Worm (Caenorhabditis elegans) whole organism, midembryonic: ENCODE results near the gene Y81B9A.3.

Experiments
- T22C8.4 ChIP-seq: fragments of 200-800 bp; sonication (Bioruptor generic); IDR thresholded peaks from 2 replicates; pipeline ENCODE4 v1.3.6; 2022; ENCODE audit warnings: missing genetic modification characterization, missing compliant biosample characterization
- cog-1 ChIP-seq: sonication (generic microtip); optimal IDR thresholded peaks from 2 replicates; lab custom pipeline; 2016; ENCODE audit warnings: missing genetic modification characterization, missing compliant biosample characterization
- flt-1 ChIP-seq: fragments of 200-800 bp; sonication (Bioruptor generic); IDR thresholded peaks from 2 replicates; pipeline ENCODE4 v1.3.6; 2022; ENCODE audit warnings: missing genetic modification characterization, missing compliant biosample characterization
- klf-2 ChIP-seq: fragments of 200-800 bp; sonication (Bioruptor generic); conservative IDR thresholded peaks from 2 replicates; pipeline ENCODE4 v1.3.6; 2022; ENCODE audit warnings: missing genetic modification reagents, missing genetic modification characterization, missing compliant biosample characterization
- med-1 ChIP-seq: sonication (generic microtip); optimal IDR thresholded peaks from 2 replicates; lab custom pipeline; 2017; ENCODE audit warnings: missing genetic modification characterization, mild to moderate bottlenecking, missing compliant biosample characterization, antibody characterized with exemption, missing genetic modification reagents; ENCODE audit not compliant: insufficient read depth
- ref-1 ChIP-seq: fragments of 200-800 bp; sonication (Bioruptor generic); conservative IDR thresholded peaks from 2 replicates; pipeline ENCODE4 v1.3.6; 2022; ENCODE audit warnings: missing genetic modification reagents, missing genetic modification characterization, missing compliant biosample characterization
- tab-1 ChIP-seq: fragments of 200-800 bp; sonication (Bioruptor generic); IDR thresholded peaks from 2 replicates; pipeline ENCODE4 v1.3.6; 2022; ENCODE audit warnings: missing genetic modification characterization, missing compliant biosample characterization
- ztf-23 ChIP-seq: fragments of 200-800 bp; sonication (Bioruptor generic); IDR thresholded peaks from 2 replicates; pipeline ENCODE4 v1.3.6; 2022; ENCODE audit warnings: missing genetic modification reagents, missing genetic modification characterization, missing compliant biosample characterization
- ztf-29 ChIP-seq: fragments of 200-800 bp; sonication (Bioruptor generic); IDR thresholded peaks from 2 replicates; pipeline ENCODE4 v1.3.6; 2022; ENCODE audit warnings: missing genetic modification reagents, missing genetic modification characterization, missing compliant biosample characterization

Y81B9A.3 gene

DNA sequence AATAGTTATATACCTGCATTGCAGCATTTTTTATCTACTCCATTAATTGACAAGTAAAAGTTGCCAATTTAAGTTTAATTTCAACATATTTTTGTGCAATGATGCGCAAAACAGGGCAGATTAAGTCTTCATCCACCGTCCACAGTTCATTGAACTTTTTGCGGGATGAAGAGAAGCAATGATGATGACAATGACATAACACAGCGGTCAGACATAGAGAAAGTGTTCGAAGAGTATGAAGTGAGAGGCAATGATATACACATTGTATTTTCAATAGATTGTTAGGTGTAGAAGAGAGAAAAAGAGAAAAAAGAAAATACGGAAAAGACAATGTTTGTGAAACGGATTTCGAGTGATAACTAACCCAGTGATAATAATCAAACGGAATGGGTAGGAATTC lies 44.7 kb downstream of the Y81B9A.3 start:
- TF ChIP-seq T22C8.4 (GFP tag; lab: Robert Waterston, UW), result no peak
- no peak for TF ChIP-seq ztf-29 (GFP tag; lab: Robert Waterston, UW)
- no peak for TF ChIP-seq med-1
- no peak for TF ChIP-seq ztf-23
- TF ChIP-seq cog-1, result no peak
- TF ChIP-seq tab-1, result no peak

DNA sequence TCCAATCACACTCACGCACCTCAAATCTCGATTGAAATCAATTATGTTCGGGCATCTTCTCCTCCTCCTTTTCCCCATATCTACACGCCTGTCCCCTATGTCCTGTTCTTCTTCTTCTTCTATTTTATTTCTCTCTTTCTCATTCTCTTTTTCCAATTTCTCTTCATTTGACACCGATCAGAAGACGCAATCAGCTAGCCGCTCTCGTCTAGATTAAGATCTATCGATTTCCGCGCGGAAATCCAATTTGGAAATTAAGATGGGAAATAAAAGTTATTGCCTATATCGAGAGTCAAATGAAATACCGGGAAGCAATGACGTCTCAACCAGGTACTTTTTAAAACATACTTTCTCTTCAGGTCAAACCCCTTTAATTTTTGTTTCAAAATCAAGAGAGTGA lies 46.2 kb downstream of the Y81B9A.3 start:
- TF ChIP-seq med-1 (no peak), tab-1 (no peak), flt-1 (GFP tag; lab: Robert Waterston, UW) (no peak), T22C8.4 (GFP tag; lab: Robert Waterston, UW) (no peak), cog-1 (no peak), ztf-29 (GFP tag; lab: Robert Waterston, UW) (no peak), klf-2 (GFP tag; lab: Robert Waterston, UW) (no peak), ref-1 (no peak), ztf-23 (no peak)

DNA sequence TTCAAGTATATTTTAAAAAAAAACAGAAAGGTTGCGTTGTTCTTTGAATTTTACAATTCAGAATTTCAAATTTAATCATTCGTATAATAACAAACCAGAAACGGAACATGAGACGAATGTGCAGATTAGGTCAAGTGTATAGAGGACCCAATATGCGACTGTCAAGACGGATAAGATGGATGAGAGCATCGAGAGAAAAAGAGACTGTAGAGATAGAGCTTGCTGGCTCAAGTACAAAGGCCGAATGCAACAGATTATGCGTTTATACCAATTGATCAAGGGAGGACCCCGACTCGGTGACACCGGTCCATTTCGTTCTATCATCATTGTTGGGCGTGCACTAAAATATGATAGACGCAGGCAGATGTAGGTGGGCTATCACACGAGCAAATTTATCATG lies 48.1 kb downstream of the Y81B9A.3 start:
- TF ChIP-seq cog-1 (no peak), ztf-23 (no peak), klf-2 (GFP tag; lab: Robert Waterston, UW) (no peak), flt-1 (GFP tag; lab: Robert Waterston, UW) (no peak), med-1 (no peak), tab-1 (no peak)

DNA sequence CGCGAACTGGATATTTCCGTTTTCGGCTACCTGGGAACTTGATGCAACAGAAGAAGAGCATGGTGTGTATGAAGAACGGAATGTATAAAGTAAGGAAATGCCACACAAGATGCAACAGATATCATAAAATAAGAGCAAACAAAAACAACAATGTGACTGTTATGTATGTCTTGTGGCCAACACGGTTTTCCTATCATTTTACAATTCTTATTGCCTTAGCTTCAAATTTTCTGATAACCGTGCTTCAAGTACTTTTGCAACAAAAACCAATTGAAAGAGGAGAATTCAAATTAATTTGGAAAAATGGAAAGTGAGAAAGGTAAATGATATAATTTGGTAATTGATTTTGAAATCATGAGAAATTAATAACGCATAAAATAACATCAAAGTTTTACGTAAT lies 49.3 kb downstream of the Y81B9A.3 start:
- no peak for TF ChIP-seq klf-2 (GFP tag; lab: Robert Waterston, UW)
- no peak for TF ChIP-seq T22C8.4 (GFP tag; lab: Robert Waterston, UW)
- TF ChIP-seq ztf-23, result no peak
- no peak for TF ChIP-seq cog-1
- no peak for TF ChIP-seq med-1
- TF ChIP-seq ref-1, result no peak
- no peak for TF ChIP-seq ztf-29 (GFP tag; lab: Robert Waterston, UW)
- no peak for TF ChIP-seq flt-1 (GFP tag; lab: Robert Waterston, UW)
- TF ChIP-seq tab-1, result no peak

DNA sequence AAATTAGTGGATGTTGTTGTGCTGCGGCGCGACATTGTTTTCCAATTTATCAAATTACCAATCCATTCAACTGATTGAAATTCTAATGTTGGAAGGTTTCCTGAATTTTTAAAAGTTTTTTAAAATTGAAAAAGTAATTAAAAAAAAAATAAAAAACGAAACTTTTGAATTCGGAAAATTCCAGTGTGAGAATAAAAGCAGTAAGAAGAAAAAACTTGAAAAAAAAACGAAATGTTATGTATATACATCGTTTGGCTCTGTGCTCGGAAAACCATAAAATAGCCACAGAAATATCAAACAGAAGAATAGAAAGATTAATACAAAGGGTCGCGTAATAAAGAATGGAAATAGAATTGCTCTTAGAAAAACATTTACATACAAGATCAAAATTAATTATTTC lies 49.8 kb downstream of the Y81B9A.3 start, which contains the start of gene vav-1:
Gene vav-1, minus strand, starts transcription at position 101 of the 400 bp plus-strand sequence.
- TF ChIP-seq tab-1, result no peak
- no peak for TF ChIP-seq flt-1 (GFP tag; lab: Robert Waterston, UW)
- no peak for TF ChIP-seq cog-1
- no peak for TF ChIP-seq ztf-29 (GFP tag; lab: Robert Waterston, UW)
